Worm (Caenorhabditis elegans) whole organism, midembryonic: ENCODE data around the gene K09C4.7.

Experiments
- T22C8.4 ChIP-seq: fragments of 200-800 bp; sonication (Bioruptor generic); IDR thresholded peaks from 2 replicates; pipeline ENCODE4 v1.3.6; 2022; ENCODE audit warnings: missing genetic modification characterization, missing compliant biosample characterization
- flt-1 ChIP-seq: fragments of 200-800 bp; sonication (Bioruptor generic); IDR thresholded peaks from 2 replicates; pipeline ENCODE4 v1.3.6; 2022; ENCODE audit warnings: missing genetic modification characterization, missing compliant biosample characterization
- klf-2 ChIP-seq: fragments of 200-800 bp; sonication (Bioruptor generic); conservative IDR thresholded peaks from 2 replicates; pipeline ENCODE4 v1.3.6; 2022; ENCODE audit warnings: missing genetic modification reagents, missing genetic modification characterization, missing compliant biosample characterization
- med-1 ChIP-seq: sonication (generic microtip); optimal IDR thresholded peaks from 2 replicates; lab custom pipeline; 2017; ENCODE audit warnings: missing genetic modification characterization, mild to moderate bottlenecking, missing compliant biosample characterization, antibody characterized with exemption, missing genetic modification reagents; ENCODE audit not compliant: insufficient read depth
- ref-1 ChIP-seq: fragments of 200-800 bp; sonication (Bioruptor generic); conservative IDR thresholded peaks from 2 replicates; pipeline ENCODE4 v1.3.6; 2022; ENCODE audit warnings: missing genetic modification reagents, missing genetic modification characterization, missing compliant biosample characterization
- tab-1 ChIP-seq: fragments of 200-800 bp; sonication (Bioruptor generic); IDR thresholded peaks from 2 replicates; pipeline ENCODE4 v1.3.6; 2022; ENCODE audit warnings: missing genetic modification characterization, missing compliant biosample characterization
- ztf-23 ChIP-seq: fragments of 200-800 bp; sonication (Bioruptor generic); IDR thresholded peaks from 2 replicates; pipeline ENCODE4 v1.3.6; 2022; ENCODE audit warnings: missing genetic modification reagents, missing genetic modification characterization, missing compliant biosample characterization
- ztf-29 ChIP-seq: fragments of 200-800 bp; sonication (Bioruptor generic); IDR thresholded peaks from 2 replicates; pipeline ENCODE4 v1.3.6; 2022; ENCODE audit warnings: missing genetic modification reagents, missing genetic modification characterization, missing compliant biosample characterization

ce11 chrX:3226348-3227229, 46.1 kb upstream of the K09C4.7 start:
- no peak for TF ChIP-seq ztf-23
- no peak for TF ChIP-seq klf-2 (GFP tag; lab: Robert Waterston, UW)
- no peak for TF ChIP-seq ref-1 (GFP tag; lab: Robert Waterston, UW)
- no peak for TF ChIP-seq med-1 (GFP tag; lab: Kevin White, UChicago)
- no peak for TF ChIP-seq flt-1 (GFP tag; lab: Robert Waterston, UW)
- no peak for TF ChIP-seq ztf-29 (GFP tag; lab: Robert Waterston, UW)
- no peak for TF ChIP-seq T22C8.4 (GFP tag; lab: Robert Waterston, UW)
- TF ChIP-seq tab-1: no peak
